Worm (Caenorhabditis elegans): ENCODE results near the gene sri-2.

DNA sequence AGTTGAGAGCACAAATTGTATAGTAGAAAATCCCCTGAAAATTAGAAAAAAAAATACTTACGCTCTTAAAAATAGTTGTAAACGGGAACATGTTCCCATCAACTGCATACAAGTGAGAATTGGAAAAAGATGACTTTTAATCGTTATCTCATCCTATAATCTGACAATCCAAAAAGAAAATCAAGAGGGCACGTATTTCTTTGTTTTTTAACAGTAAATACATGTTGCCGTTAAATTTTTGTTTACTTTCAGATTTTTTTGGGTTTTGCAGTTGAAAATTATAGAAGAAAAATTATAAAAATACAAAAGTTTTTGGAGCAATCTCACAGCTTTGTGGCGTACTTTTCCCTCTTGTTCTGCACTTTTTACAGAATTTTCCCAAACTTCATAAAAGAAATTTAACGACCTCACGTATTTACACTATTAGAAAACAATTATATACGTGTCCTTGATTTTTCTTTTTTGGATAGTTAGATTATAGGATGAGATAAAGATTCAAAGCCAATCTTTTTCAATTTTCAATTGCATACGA is 31.7 kb upstream of the sri-2 start, which contains the start of the genes C06C6.9 and C06C6.8:
- TF ChIP-seq pha-4 (tag; optimal IDR thresholded peaks at IDR 0.05) = no peak
- TF ChIP-seq dmd-4 (tag; optimal IDR thresholded peaks at IDR 0.05; ENCODE audit: borderline replicate concordance) = no peak
- no peak for TF ChIP-seq ceh-19 (GFP tag; optimal IDR thresholded peaks at IDR 0.05)
- TF ChIP-seq nfya-1 (tag; optimal IDR thresholded peaks at IDR 0.05) = no peak
- TF ChIP-seq unc-86 (tag; optimal IDR thresholded peaks at IDR 0.05) = no peak
- no peak for TF ChIP-seq fkh-10 (GFP tag; optimal IDR thresholded peaks at IDR 0.05)
- no peak for TF ChIP-seq sox-2 (GFP tag; IDR thresholded peaks at IDR 0.05)
- TF ChIP-seq ceh-31 (tag; optimal IDR thresholded peaks at IDR 0.05) = no peak
- no peak for TF ChIP-seq pag-3 (tag; optimal IDR thresholded peaks at IDR 0.05; ENCODE audit: borderline replicate concordance)
- no peak for TF ChIP-seq ceh-14 (tag; optimal IDR thresholded peaks at IDR 0.05)
- no peak for TF ChIP-seq pqm-1 (tag; optimal IDR thresholded peaks at IDR 0.05)
- TF ChIP-seq K09A11.1 (tag; optimal IDR thresholded peaks at IDR 0.05; ENCODE audit: insufficient read depth) = no peak
- no peak for TF ChIP-seq madf-2 (tag; optimal IDR thresholded peaks at IDR 0.05)
- no peak for TF ChIP-seq ceh-6 (GFP tag; optimal IDR thresholded peaks at IDR 0.05)

Measured in whole organism, late embryonic.